Fruit fly (Drosophila melanogaster) whole organism, larva: ENCODE data around the gene Tb.

Experiments used
- noc ChIP-seq: fragments of 200-800 bp; sonication (Bioruptor generic); optimal IDR thresholded peaks from 3 replicates; lab custom pipeline; 2019; ENCODE audit warnings: missing biosample characterization, mild to moderate bottlenecking, missing genetic modification characterization, moderate library complexity

Tb gene

dm6 chr3R:26655416-26655945 is 759 bp upstream of the Tb start:
- no peak for TF ChIP-seq noc (tag; lab: Kevin White, UChicago)

dm6 chr3R:26670277-26670676 is 14.0 kb downstream of the Tb start:
- TF ChIP-seq noc (tag; lab: Kevin White, UChicago): no peak

- TF ChIP-seq noc (tag; lab: Kevin White, UChicago): no peak
Measured at dm6 chr3R:26671525-26672132, 15.4 kb downstream of the Tb start.

- no peak for TF ChIP-seq noc (tag; lab: Kevin White, UChicago)
Measured at dm6 chr3R:26681947-26682346, 25.7 kb downstream of the Tb start, which contains the start of gene beat-VII. Gene beat-VII, minus strand, starts transcription at chr3R:26681966.

dm6 chr3R:26690197-26690596 is 34.0 kb downstream of the Tb start:
- TF ChIP-seq noc (tag; lab: Kevin White, UChicago): no peak

- TF ChIP-seq noc (tag; lab: Kevin White, UChicago): no peak
Measured at dm6 chr3R:26693490-26693889, 37.2 kb downstream of the Tb start, which contains the start of gene TwdlQ. Gene TwdlQ, minus strand, starts transcription at chr3R:26693590.

dm6 chr3R:26700125-26700524 is 43.9 kb downstream of the Tb start:
- no peak for TF ChIP-seq noc (tag; lab: Kevin White, UChicago)

dm6 chr3R:26704310-26704709 is 48.1 kb downstream of the Tb start:
- no peak for TF ChIP-seq noc (tag; lab: Kevin White, UChicago)
